Fruit fly (Drosophila melanogaster) S2 (cell line): ENCODE measurements around the gene CG7523.

ENCODE experiments used
- CG8478 ChIP-seq: fragments of >200 bp; optimal IDR thresholded peaks from 2 replicates; lab custom pipeline; 2018
- CTCF ChIP-seq, 2 experiments: fragments of >200 bp; optimal IDR thresholded peaks; 2 replicates each; lab custom pipeline; 2018

- TF ChIP-seq CG8478 (no peak), CTCF (optimal IDR thresholded peaks at IDR 0.05; lab: Kevin White, UChicago) (no peak)
Observed at dm6 chr3R:17703691-17704537, 33.2 kb upstream of the CG7523 start.
